Fruit fly (Drosophila melanogaster): ENCODE results near the gene CG33287.
A peak's percentile ranks its signal among the peaks of the same experiment; 100 is the strongest.

The CG33287 gene

dm6 chr3L:20930059-20930785 lies 40.2 kb downstream of the CG33287 start:
- TF ChIP-seq rn (GFP tag; IDR thresholded peaks at IDR 0.05) (peak; percentile 31; the same call in 1 of the 2 replicates), CG9948 (tag; optimal IDR thresholded peaks at IDR 0.05) (peak; percentile 75), CG34367 (tag; optimal IDR thresholded peaks at IDR 0.05) (peak; percentile 65), CG17806 (tag; optimal IDR thresholded peaks at IDR 0.05) (peak; percentile 82), gl (tag; optimal IDR thresholded peaks at IDR 0.05) (peak; percentile 13), CG32121 (GFP tag; IDR thresholded peaks at IDR 0.05) (peak; percentile 71), CG12605 (GFP tag; IDR thresholded peaks at IDR 0.05) (peak; percentile 17; the same call in 1 of the 2 replicates), Ets98B (GFP tag; IDR thresholded peaks at IDR 0.05) (peak; percentile 37; the same call in 1 of the 2 replicates), EcR (GFP tag; optimal IDR thresholded peaks at IDR 0.05) (no peak), CG14655 (GFP tag; optimal IDR thresholded peaks at IDR 0.05) (peak; percentile 62), CG8301 (tag; optimal IDR thresholded peaks at IDR 0.05) (peak; percentile 55), Snoo (tag; optimal IDR thresholded peaks at IDR 0.05) (peak; percentile 56), CG13204 (GFP tag; optimal IDR thresholded peaks at IDR 0.05) (peak; percentile 35), fd96Ca (GFP tag; IDR thresholded peaks at IDR 0.05) (peak; percentile 48; the same call in 1 of the 3 replicates), CG4496 (GFP tag; IDR thresholded peaks at IDR 0.05) (0 out of 3 replicates have a peak, but pooled peaks have one; percentile 46), CG10348 (GFP tag; IDR thresholded peaks at IDR 0.05) (no peak), Pif1B (GFP tag; optimal IDR thresholded peaks at IDR 0.05) (peak; percentile 50), CG15710 (tag; optimal IDR thresholded peaks at IDR 0.05) (peak; percentile 80), Pif1A (GFP tag; optimal IDR thresholded peaks at IDR 0.05) (no peak), CG8159 (tag; optimal IDR thresholded peaks at IDR 0.05) (peak; percentile 85), D1 (tag; optimal IDR thresholded peaks at IDR 0.05) (peak; percentile 54)

- TF ChIP-seq EcR (GFP tag; optimal IDR thresholded peaks at IDR 0.05), result no peak
- no peak for TF ChIP-seq rn (GFP tag; IDR thresholded peaks at IDR 0.05)
- TF ChIP-seq CG32121 (GFP tag; IDR thresholded peaks at IDR 0.05), result no peak
- TF ChIP-seq CG8301 (tag; optimal IDR thresholded peaks at IDR 0.05), result peak; percentile 11
- no peak for TF ChIP-seq CG9948 (tag; optimal IDR thresholded peaks at IDR 0.05)
- TF ChIP-seq CG15710 (tag; optimal IDR thresholded peaks at IDR 0.05), result peak; percentile 36
- no peak for TF ChIP-seq Ets98B (GFP tag; IDR thresholded peaks at IDR 0.05)
- no peak for TF ChIP-seq CG12605 (GFP tag; IDR thresholded peaks at IDR 0.05)
- no peak for TF ChIP-seq CG13204 (GFP tag; optimal IDR thresholded peaks at IDR 0.05)
- peak; percentile 13 for TF ChIP-seq CG34367 (tag; optimal IDR thresholded peaks at IDR 0.05)
- no peak for TF ChIP-seq gl (tag; optimal IDR thresholded peaks at IDR 0.05)
- TF ChIP-seq CG17806 (tag; optimal IDR thresholded peaks at IDR 0.05), result no peak
- no peak for TF ChIP-seq Pif1A (GFP tag; optimal IDR thresholded peaks at IDR 0.05)
- no peak for TF ChIP-seq D1 (tag; optimal IDR thresholded peaks at IDR 0.05)
- TF ChIP-seq CG4496 (GFP tag; IDR thresholded peaks at IDR 0.05), result no peak
- TF ChIP-seq Snoo (tag; optimal IDR thresholded peaks at IDR 0.05), result no peak
- TF ChIP-seq fd96Ca (GFP tag; IDR thresholded peaks at IDR 0.05), result no peak
- TF ChIP-seq CG8159 (tag; optimal IDR thresholded peaks at IDR 0.05), result peak; percentile 51
- peak; percentile 11 for TF ChIP-seq CG14655 (GFP tag; optimal IDR thresholded peaks at IDR 0.05)
- no peak for TF ChIP-seq Pif1B (GFP tag; optimal IDR thresholded peaks at IDR 0.05)
- TF ChIP-seq CG10348 (GFP tag; IDR thresholded peaks at IDR 0.05), result no peak
These were observed 41.0 kb downstream of the CG33287 start for dm6 chr3L:20929418-20929817.

DNA sequence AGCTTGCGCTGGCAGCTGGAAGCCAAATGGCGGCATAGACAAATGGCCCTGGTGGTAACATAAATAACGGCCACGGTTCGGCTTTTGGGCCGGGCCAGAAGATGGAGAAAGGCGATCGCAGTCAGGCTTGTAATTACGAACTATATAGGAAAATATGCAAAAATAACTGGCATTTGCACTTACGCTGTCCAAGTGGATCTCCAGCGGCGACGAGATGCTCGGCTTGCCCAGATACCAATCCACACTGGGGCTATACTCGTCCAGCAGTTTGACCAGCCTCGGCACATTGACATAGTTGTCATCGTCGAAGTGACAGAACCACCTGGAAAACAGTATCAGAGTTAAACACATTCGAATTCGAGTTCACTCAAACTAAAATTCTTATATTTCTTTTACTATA lies 42.9 kb downstream of the CG33287 start, which contains the start of gene CG10589:
CG10589 (plus strand) TSS at position 301 of the 400 bp plus-strand sequence.
- TF ChIP-seq CG34367 (tag; optimal IDR thresholded peaks at IDR 0.05), result no peak
- TF ChIP-seq CG32121 (GFP tag; IDR thresholded peaks at IDR 0.05), result no peak
- TF ChIP-seq CG9948 (tag; optimal IDR thresholded peaks at IDR 0.05), result no peak
- TF ChIP-seq fd96Ca (GFP tag; IDR thresholded peaks at IDR 0.05), result no peak
- TF ChIP-seq Snoo (tag; optimal IDR thresholded peaks at IDR 0.05), result no peak
- TF ChIP-seq Ets98B (GFP tag; IDR thresholded peaks at IDR 0.05), result no peak
- no peak for TF ChIP-seq rn (GFP tag; IDR thresholded peaks at IDR 0.05)
- TF ChIP-seq CG15710 (tag; optimal IDR thresholded peaks at IDR 0.05), result no peak
- no peak for TF ChIP-seq Pif1B (GFP tag; optimal IDR thresholded peaks at IDR 0.05)
- no peak for TF ChIP-seq CG13204 (GFP tag; optimal IDR thresholded peaks at IDR 0.05)

DNA sequence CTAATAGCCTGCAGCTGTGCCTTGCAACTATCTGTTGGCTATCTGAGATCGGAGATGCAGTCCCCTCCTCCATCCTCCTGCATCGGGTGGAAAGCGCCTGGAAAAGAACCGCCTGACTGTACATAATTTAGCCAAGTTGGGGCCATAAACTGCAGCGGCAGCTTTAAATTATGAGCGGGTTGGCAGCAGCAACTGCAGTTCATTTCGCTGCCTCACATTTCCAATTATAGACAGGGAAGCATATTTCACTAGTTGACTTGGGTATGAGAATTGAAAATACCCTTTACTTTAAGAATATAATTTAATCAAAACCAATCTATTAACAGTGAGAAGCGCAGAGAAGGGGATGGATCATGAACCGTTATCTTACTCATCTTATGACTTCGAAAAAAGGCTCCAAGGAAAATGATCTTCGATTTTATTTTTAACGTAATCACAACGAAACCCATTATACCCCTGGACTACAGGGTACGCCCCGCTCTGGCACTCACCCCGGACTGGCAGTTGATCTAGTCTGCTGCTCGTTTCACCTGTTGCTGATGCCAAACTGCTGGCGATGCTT lies 47.4 kb downstream of the CG33287 start:
- TF ChIP-seq CG14655 (GFP tag; optimal IDR thresholded peaks at IDR 0.05), result peak; percentile 93
- TF ChIP-seq gl (tag; optimal IDR thresholded peaks at IDR 0.05), result peak; percentile 75
- peak; percentile 83 for TF ChIP-seq Pif1A (GFP tag; optimal IDR thresholded peaks at IDR 0.05)
- TF ChIP-seq CG32121 (GFP tag; IDR thresholded peaks at IDR 0.05), result peak; percentile 63
- TF ChIP-seq CG10348 (GFP tag; IDR thresholded peaks at IDR 0.05), result no peak
- peak; percentile 14 for TF ChIP-seq Snoo (tag; optimal IDR thresholded peaks at IDR 0.05)
- TF ChIP-seq Pif1B (GFP tag; optimal IDR thresholded peaks at IDR 0.05), result peak; percentile 81
- TF ChIP-seq CG4496 (GFP tag; IDR thresholded peaks at IDR 0.05), result peak; percentile 84
- peak; percentile 90 for TF ChIP-seq CG8159 (tag; optimal IDR thresholded peaks at IDR 0.05)
- TF ChIP-seq CG17806 (tag; optimal IDR thresholded peaks at IDR 0.05), result peak; percentile 89
- TF ChIP-seq CG9948 (tag; optimal IDR thresholded peaks at IDR 0.05), result peak; percentile 90
- peak; percentile 60 for TF ChIP-seq D1 (tag; optimal IDR thresholded peaks at IDR 0.05)
- peak; percentile 70 for TF ChIP-seq CG13204 (GFP tag; optimal IDR thresholded peaks at IDR 0.05)
- peak; percentile 29 for TF ChIP-seq EcR (GFP tag; optimal IDR thresholded peaks at IDR 0.05)
- TF ChIP-seq CG15710 (tag; optimal IDR thresholded peaks at IDR 0.05), result peak; percentile 87
- TF ChIP-seq CG12605 (GFP tag; IDR thresholded peaks at IDR 0.05), result peak; percentile 60
- TF ChIP-seq CG8301 (tag; optimal IDR thresholded peaks at IDR 0.05), result peak; percentile 90
- peak; percentile 72 for TF ChIP-seq rn (GFP tag; IDR thresholded peaks at IDR 0.05)
- TF ChIP-seq CG34367 (tag; optimal IDR thresholded peaks at IDR 0.05), result peak; percentile 86
- TF ChIP-seq Ets98B (GFP tag; IDR thresholded peaks at IDR 0.05), result peak; percentile 81
- TF ChIP-seq fd96Ca (GFP tag; IDR thresholded peaks at IDR 0.05), result peak; percentile 82; the same call in 2 of the 3 replicates

Measured in whole organism, pupa.